Fruit fly (Drosophila melanogaster) whole organism, prepupa: Measurements from ENCODE around the gene CG14174.

Source experiments
- Blimp-1 ChIP-seq: fragments of 200-800 bp; sonication (Bioruptor generic); optimal IDR thresholded peaks from 3 replicates; lab custom pipeline; 2017; ENCODE audit warnings: missing biosample characterization, missing genetic modification characterization, mild to moderate bottlenecking, moderate library complexity, missing genetic modification reagents
- CG10631 ChIP-seq: fragments of 200-800 bp; sonication (Bioruptor generic); optimal IDR thresholded peaks from 2 replicates; lab custom pipeline; 2016; ENCODE audit warnings: missing biosample characterization, missing genetic modification characterization
- CG10669 ChIP-seq: fragments of 200-800 bp; sonication (Bioruptor generic); optimal IDR thresholded peaks from 3 replicates; lab custom pipeline; 2018; ENCODE audit warnings: missing biosample characterization, mild to moderate bottlenecking, missing genetic modification characterization, moderate library complexity
- CG11294 ChIP-seq: fragments of 200-800 bp; sonication (Bioruptor generic); IDR thresholded peaks from 2 replicates; pipeline ENCODE4 v1.3.6; 2022; ENCODE audit warnings: missing biosample characterization, missing genetic modification characterization
- CG11762 ChIP-seq: fragments of 200-800 bp; sonication (Bioruptor generic); optimal IDR thresholded peaks from 3 replicates; lab custom pipeline; 2016; ENCODE audit warnings: missing biosample characterization, missing genetic modification characterization; ENCODE audit not compliant: insufficient read depth
- CG11902 ChIP-seq: fragments of 200-800 bp; sonication (Bioruptor generic); optimal IDR thresholded peaks from 3 replicates; lab custom pipeline; 2016; ENCODE audit warnings: missing biosample characterization, missing genetic modification characterization
- CG15336 ChIP-seq: fragments of 200-800 bp; sonication (Bioruptor generic); IDR thresholded peaks from 2 replicates; pipeline ENCODE4 v1.3.6; 2022; ENCODE audit warnings: missing biosample characterization, missing genetic modification characterization
- CG1621 ChIP-seq: fragments of 200-800 bp; sonication (Bioruptor generic); optimal IDR thresholded peaks from 3 replicates; lab custom pipeline; 2018; ENCODE audit warnings: missing biosample characterization, mild to moderate bottlenecking, missing genetic modification characterization
- CG31627 ChIP-seq: fragments of 200-800 bp; sonication (Bioruptor generic); optimal IDR thresholded peaks from 3 replicates; lab custom pipeline; 2016; ENCODE audit warnings: missing biosample characterization, missing genetic modification characterization
- CG3919 ChIP-seq: fragments of 200-800 bp; sonication (Bioruptor generic); optimal IDR thresholded peaks from 3 replicates; lab custom pipeline; 2016; ENCODE audit warnings: missing biosample characterization, missing genetic modification characterization
- CG6163 ChIP-seq: fragments of 200-800 bp; sonication (Bioruptor generic); IDR thresholded peaks from 3 replicates; pipeline ENCODE4 v1.3.6; 2022; ENCODE audit warnings: missing biosample characterization, missing genetic modification characterization
- CG6276 ChIP-seq: fragments of 200-800 bp; sonication (Bioruptor generic); optimal IDR thresholded peaks from 2 replicates; lab custom pipeline; 2017; ENCODE audit warnings: missing biosample characterization, mild to moderate bottlenecking, missing genetic modification characterization
- CG6792 ChIP-seq: fragments of 200-800 bp; sonication (Bioruptor generic); optimal IDR thresholded peaks from 3 replicates; lab custom pipeline; 2016; ENCODE audit warnings: missing biosample characterization, missing genetic modification characterization
- CG6808 ChIP-seq: fragments of 200-800 bp; sonication (Bioruptor generic); optimal IDR thresholded peaks from 3 replicates; lab custom pipeline; 2017; ENCODE audit warnings: missing biosample characterization, missing genetic modification characterization, mild to moderate bottlenecking, moderate library complexity, missing genetic modification reagents
- CG6854 ChIP-seq: fragments of 200-800 bp; sonication (Bioruptor generic); optimal IDR thresholded peaks from 2 replicates; lab custom pipeline; 2017; ENCODE audit warnings: missing biosample characterization, mild to moderate bottlenecking, missing genetic modification characterization
- CG8119 ChIP-seq: fragments of 200-800 bp; sonication (Bioruptor generic); IDR thresholded peaks from 3 replicates; pipeline ENCODE4 v1.3.6; 2022; ENCODE audit warnings: missing biosample characterization, missing genetic modification characterization
- CG8319 ChIP-seq: fragments of 200-800 bp; sonication (Bioruptor generic); optimal IDR thresholded peaks from 3 replicates; lab custom pipeline; 2016; ENCODE audit warnings: missing biosample characterization, missing genetic modification characterization
- CG8632 ChIP-seq: fragments of 200-800 bp; sonication (Bioruptor generic); optimal IDR thresholded peaks from 3 replicates; lab custom pipeline; 2016; ENCODE audit warnings: missing biosample characterization, missing genetic modification characterization
- Eip75B ChIP-seq: fragments of 200-800 bp; sonication (Bioruptor generic); optimal IDR thresholded peaks from 3 replicates; lab custom pipeline; 2016; ENCODE audit warnings: missing biosample characterization, missing genetic modification characterization
- Eip78C ChIP-seq: fragments of 200-800 bp; sonication (Bioruptor generic); peaks from one replicate; lab custom pipeline; 2016; ENCODE audit warnings: missing biosample characterization, missing genetic modification characterization
- Eip93F ChIP-seq: fragments of 200-800 bp; sonication (Bioruptor generic); optimal IDR thresholded peaks from 2 replicates; lab custom pipeline; 2016; ENCODE audit warnings: missing biosample characterization, mild to moderate bottlenecking, missing genetic modification characterization
- Ets21C ChIP-seq: fragments of 200-800 bp; sonication (Bioruptor generic); optimal IDR thresholded peaks from 3 replicates; lab custom pipeline; 2016; ENCODE audit warnings: missing biosample characterization, missing genetic modification characterization
- Ets96B ChIP-seq: fragments of 200-800 bp; optimal IDR thresholded peaks from 2 replicates; lab custom pipeline; 2019; ENCODE audit warnings: missing biosample characterization, mild to moderate bottlenecking, missing genetic modification characterization, moderate library complexity
- Gug ChIP-seq: fragments of 200-800 bp; sonication (Bioruptor generic); IDR thresholded peaks from 2 replicates; pipeline ENCODE4 v1.3.6; 2022; ENCODE audit warnings: missing biosample characterization, missing genetic modification characterization
- Hr39 ChIP-seq: fragments of 200-800 bp; sonication (Bioruptor generic); optimal IDR thresholded peaks from 2 replicates; lab custom pipeline; 2016; ENCODE audit warnings: missing biosample characterization, missing genetic modification characterization
- Hr4 ChIP-seq: fragments of 200-800 bp; sonication (Bioruptor generic); optimal IDR thresholded peaks from 3 replicates; lab custom pipeline; 2016; ENCODE audit warnings: missing biosample characterization, missing genetic modification characterization
- Lpt ChIP-seq: fragments of 200-800 bp; sonication (Bioruptor generic); optimal IDR thresholded peaks from 3 replicates; lab custom pipeline; 2016; ENCODE audit warnings: missing biosample characterization, missing genetic modification characterization
- Met ChIP-seq: fragments of 200-800 bp; sonication (Bioruptor generic); optimal IDR thresholded peaks from 3 replicates; lab custom pipeline; 2016; ENCODE audit warnings: missing biosample characterization, missing genetic modification characterization
- OdsH ChIP-seq: fragments of 200-800 bp; sonication (Bioruptor generic); optimal IDR thresholded peaks from 3 replicates; lab custom pipeline; 2016; ENCODE audit warnings: missing biosample characterization, missing genetic modification characterization
- Smox ChIP-seq: fragments of 200-800 bp; sonication (Bioruptor generic); optimal IDR thresholded peaks from 3 replicates; lab custom pipeline; 2016; ENCODE audit warnings: missing biosample characterization, missing genetic modification characterization
- Sox14 ChIP-seq: fragments of 200-800 bp; sonication (Bioruptor generic); optimal IDR thresholded peaks from 3 replicates; lab custom pipeline; 2016; ENCODE audit warnings: missing biosample characterization, missing genetic modification characterization
- Sox15 ChIP-seq: fragments of 200-800 bp; sonication (Bioruptor generic); optimal IDR thresholded peaks from 3 replicates; lab custom pipeline; 2016; ENCODE audit warnings: missing biosample characterization, missing genetic modification characterization
- achi ChIP-seq: fragments of 200-800 bp; sonication (Bioruptor generic); optimal IDR thresholded peaks from 3 replicates; lab custom pipeline; 2016; ENCODE audit warnings: missing biosample characterization, missing genetic modification characterization
- acj6 ChIP-seq: fragments of 200-800 bp; sonication (Bioruptor generic); optimal IDR thresholded peaks from 3 replicates; lab custom pipeline; 2016; ENCODE audit warnings: missing biosample characterization, missing genetic modification characterization
- dsx ChIP-seq: fragments of 200-800 bp; optimal IDR thresholded peaks from 3 replicates; lab custom pipeline; 2019; ENCODE audit warnings: missing biosample characterization, mild to moderate bottlenecking, missing genetic modification characterization, moderate library complexity; ENCODE audit not compliant: poor library complexity, severe bottlenecking
- eg ChIP-seq: fragments of 200-800 bp; sonication (Bioruptor generic); IDR thresholded peaks from 3 replicates; pipeline ENCODE4 v1.3.6; 2022; ENCODE audit warnings: missing biosample characterization, missing genetic modification characterization
- esn ChIP-seq: fragments of 200-800 bp; sonication (Bioruptor generic); optimal IDR thresholded peaks from 2 replicates; lab custom pipeline; 2016; ENCODE audit warnings: missing biosample characterization, mild to moderate bottlenecking, missing genetic modification characterization, moderate library complexity
- fd59A ChIP-seq: fragments of 200-800 bp; sonication (Bioruptor generic); optimal IDR thresholded peaks from 2 replicates; lab custom pipeline; 2017; ENCODE audit warnings: missing biosample characterization, mild to moderate bottlenecking, missing genetic modification characterization, missing genetic modification reagents
- fd85E ChIP-seq: fragments of 200-800 bp; sonication (Bioruptor generic); optimal IDR thresholded peaks from 3 replicates; lab custom pipeline; 2016; ENCODE audit warnings: missing biosample characterization, missing genetic modification characterization
- fkh ChIP-seq: fragments of 200-800 bp; sonication (Bioruptor generic); optimal IDR thresholded peaks from 3 replicates; lab custom pipeline; 2017; ENCODE audit warnings: missing biosample characterization, mild to moderate bottlenecking, missing genetic modification characterization, moderate library complexity
- net ChIP-seq: fragments of 200-800 bp; sonication (Bioruptor generic); optimal IDR thresholded peaks from 3 replicates; lab custom pipeline; 2016; ENCODE audit warnings: missing biosample characterization, missing genetic modification characterization
- pdm3 ChIP-seq: fragments of 200-800 bp; sonication (Bioruptor generic); optimal IDR thresholded peaks from 3 replicates; lab custom pipeline; 2016; ENCODE audit warnings: missing biosample characterization, missing genetic modification characterization
- spab ChIP-seq: fragments of 200-800 bp; sonication (Bioruptor generic); optimal IDR thresholded peaks from 2 replicates; lab custom pipeline; 2017; ENCODE audit warnings: missing biosample characterization, mild to moderate bottlenecking, missing genetic modification characterization, missing genetic modification reagents
- ss ChIP-seq, 2 experiments: fragments of 200-800 bp; sonication (Bioruptor generic); optimal IDR thresholded peaks; 2 replicates in 1 of 2; 3 replicates in 1 of 2; lab custom pipeline; 2017 to 2018; ENCODE audit warnings: mild to moderate bottlenecking in 2 of 2, missing biosample characterization in 2 of 2, missing genetic modification characterization in 2 of 2, moderate library complexity in 1 of 2
- svp ChIP-seq: fragments of 200-800 bp; sonication (Bioruptor generic); peaks from one replicate; lab custom pipeline; 2016; ENCODE audit warnings: missing biosample characterization, missing genetic modification characterization
- topi ChIP-seq: fragments of 200-800 bp; sonication (Bioruptor generic); optimal IDR thresholded peaks from 3 replicates; lab custom pipeline; 2016; ENCODE audit warnings: missing biosample characterization, missing genetic modification characterization

Gene CG14174

dm6 chr3L:9695647-9696046 is 23.5 kb upstream of the CG14174 start (continued):
- peak; percentile 54 for TF ChIP-seq Met
- TF ChIP-seq Smox, result peak; percentile 18
- TF ChIP-seq CG10631 (GFP tag; lab: Kevin White, UChicago), result peak; percentile 47
- peak; percentile 47 for TF ChIP-seq acj6
- no peak for TF ChIP-seq CG10669 (GFP tag; lab: Kevin White, UChicago)
- TF ChIP-seq CG11902 (GFP tag; lab: Kevin White, UChicago), result no peak
- peak; percentile 59 for TF ChIP-seq esn (GFP tag; lab: Kevin White, UChicago)
- TF ChIP-seq svp (GFP tag; lab: Kevin White, UChicago), result peak; percentile 75
- no peak for TF ChIP-seq CG6808 (GFP tag; lab: Kevin White, UChicago)
- TF ChIP-seq CG11762 (GFP tag; lab: Kevin White, UChicago), result peak; percentile 9
- peak; percentile 16 for TF ChIP-seq Sox14 (GFP tag; lab: Kevin White, UChicago)
- TF ChIP-seq dsx, result peak; percentile 12
- peak; percentile 20 for TF ChIP-seq spab (GFP tag; lab: Kevin White, UChicago)
- TF ChIP-seq eg (GFP tag; lab: Robert Waterston, UW), result peak; percentile 28; the same call in 1 of the 3 replicates
- TF ChIP-seq Ets96B (tag; lab: Kevin White, UChicago), result peak; percentile 21

dm6 chr3L:9696650-9697526 is 22.2 kb upstream of the CG14174 start, which contains the start of gene Prps:
Prps (minus strand) TSS chr3L:9696700.
- peak; percentile 81 for TF ChIP-seq fd85E (GFP tag; lab: Kevin White, UChicago)
- TF ChIP-seq CG11294 (GFP tag; lab: Robert Waterston, UW), result peak; percentile 72
- peak; percentile 70 for TF ChIP-seq CG8319 (GFP tag; lab: Kevin White, UChicago)
- peak; percentile 61 for TF ChIP-seq Sox15 (GFP tag; lab: Kevin White, UChicago)
- peak; percentile 83 for TF ChIP-seq CG15336 (GFP tag; lab: Robert Waterston, UW)
- peak; percentile 88 for TF ChIP-seq pdm3 (GFP tag; lab: Kevin White, UChicago)
- peak; percentile 91 for TF ChIP-seq topi (GFP tag; lab: Kevin White, UChicago)
- peak; percentile 90 for TF ChIP-seq CG6163 (GFP tag; lab: Robert Waterston, UW)
- TF ChIP-seq CG31627 (GFP tag; lab: Kevin White, UChicago), result peak; percentile 83
- TF ChIP-seq CG11902 (GFP tag; lab: Kevin White, UChicago), result peak; percentile 68
- peak; percentile 77 for TF ChIP-seq Ets21C
- peak; percentile 79 for TF ChIP-seq dsx
- TF ChIP-seq fd59A, result peak; percentile 54
- TF ChIP-seq CG6276 (GFP tag; lab: Kevin White, UChicago), result no peak
- TF ChIP-seq Met, result peak; percentile 89
- TF ChIP-seq acj6, result peak; percentile 83
- TF ChIP-seq svp (GFP tag; lab: Kevin White, UChicago), result peak; percentile 94
- peak; percentile 23 for TF ChIP-seq fkh
- TF ChIP-seq OdsH (GFP tag; lab: Kevin White, UChicago), result peak; percentile 83
- TF ChIP-seq Smox, result peak; percentile 85
- peak; percentile 71 for TF ChIP-seq Gug (GFP tag; lab: Robert Waterston, UW)
- TF ChIP-seq achi (GFP tag; lab: Kevin White, UChicago), result peak; percentile 78
- TF ChIP-seq CG6808 (GFP tag; lab: Kevin White, UChicago), result peak; percentile 77
- TF ChIP-seq CG8632 (GFP tag; lab: Kevin White, UChicago), result peak; percentile 83
- peak; percentile 88 for TF ChIP-seq Hr4 (GFP tag; lab: Kevin White, UChicago)
- TF ChIP-seq Lpt (GFP tag; lab: Kevin White, UChicago), result peak; percentile 70
- TF ChIP-seq CG1621 (tag; lab: Kevin White, UChicago), result peak; percentile 72
- peak; percentile 96 for TF ChIP-seq Eip78C (GFP tag; lab: Kevin White, UChicago)
- peak; percentile 83 for TF ChIP-seq Eip93F
- TF ChIP-seq CG8119, result peak; percentile 78; the same call in 2 of the 3 replicates
- peak; percentile 91 for TF ChIP-seq esn (GFP tag; lab: Kevin White, UChicago)
- TF ChIP-seq ss (GFP tag; optimal IDR thresholded peaks at IDR 0.05; lab: Kevin White, UChicago), result peak; percentile 84 to 86
- TF ChIP-seq CG6854 (GFP tag; lab: Kevin White, UChicago), result peak; percentile 92
- peak; percentile 91 for TF ChIP-seq Eip75B
- peak; percentile 93 for TF ChIP-seq CG3919 (GFP tag; lab: Kevin White, UChicago)
- TF ChIP-seq CG6792 (GFP tag; lab: Kevin White, UChicago), result peak; percentile 90
- peak; percentile 87 for TF ChIP-seq net
- TF ChIP-seq Blimp-1 (GFP tag; lab: Kevin White, UChicago), result peak; percentile 69
- TF ChIP-seq Hr39 (GFP tag; lab: Kevin White, UChicago), result peak; percentile 82
- peak; percentile 82 for TF ChIP-seq CG10669 (GFP tag; lab: Kevin White, UChicago)
